Comparison of ENCODE assay signal across 5 worm cellular contexts in the genomic region with DNA sequence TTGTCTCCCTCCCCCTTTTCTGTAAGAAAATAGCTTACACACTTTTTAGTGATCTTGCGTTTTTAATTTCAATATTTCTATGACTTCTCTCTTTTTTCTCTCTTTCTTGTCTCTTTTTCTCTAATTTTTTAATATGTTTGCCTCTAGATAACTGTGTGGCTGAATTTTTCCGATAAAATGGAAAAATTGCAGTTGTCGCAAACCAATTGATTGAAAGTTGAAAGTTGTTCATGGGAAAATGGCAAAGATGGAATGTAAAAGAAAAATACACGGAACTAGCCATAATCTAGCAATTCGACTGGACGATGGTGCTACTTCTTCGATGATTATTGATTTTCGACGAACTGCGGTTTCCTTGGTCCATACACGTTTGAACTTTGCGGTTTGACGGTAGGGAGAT.
TF ChIP-seq lines count a peak whose summit lies in the region.

No protein-coding gene starts in this region.

TF ChIP-seq in whole organism, L1 larva, 84 proteins besides CTCF, POLR2A, EP300 and RAD21:
- no peak for TF ChIP-seq unc-86 (tag; optimal IDR thresholded peaks at IDR 0.05; lab: Kevin White, UChicago)
- no peak for TF ChIP-seq nhr-237 (tag; optimal IDR thresholded peaks at IDR 0.05; lab: Kevin White, UChicago)
- TF ChIP-seq egl-27 (tag; optimal IDR thresholded peaks at IDR 0.05; lab: Kevin White, UChicago), result no peak
- peak; percentile 8 for TF ChIP-seq elt-2 (tag; optimal IDR thresholded peaks at IDR 0.05; lab: Kevin White, UChicago)

TF ChIP-seq in whole organism, L2 larva, 48 proteins besides CTCF, POLR2A, EP300 and RAD21:
- TF ChIP-seq fos-1 (tag; optimal IDR thresholded peaks at IDR 0.05; lab: Kevin White, UChicago) (peak; percentile 21), unc-39 (tag; optimal IDR thresholded peaks at IDR 0.05; lab: Kevin White, UChicago) (no peak), ztf-11 (tag; optimal IDR thresholded peaks at IDR 0.05; lab: Kevin White, UChicago) (no peak), mdl-1 (tag; optimal IDR thresholded peaks at IDR 0.05; lab: Kevin White, UChicago) (no peak)

TF ChIP-seq in whole organism, L3 larva, 47 proteins besides CTCF, POLR2A, EP300 and RAD21:
- TF ChIP-seq R02D3.7 (tag; optimal IDR thresholded peaks at IDR 0.05; lab: Kevin White, UChicago), result no peak
- TF ChIP-seq elt-2 (tag; optimal IDR thresholded peaks at IDR 0.05; lab: Kevin White, UChicago), result peak; percentile 40
- no peak for TF ChIP-seq nhr-237 (tag; optimal IDR thresholded peaks at IDR 0.05; lab: Kevin White, UChicago)
- TF ChIP-seq pqm-1 (tag; optimal IDR thresholded peaks at IDR 0.05; lab: Kevin White, UChicago), result peak; percentile 33
- no peak for TF ChIP-seq fkh-10 (GFP tag; optimal IDR thresholded peaks at IDR 0.05; lab: Kevin White, UChicago)
- no peak for TF ChIP-seq lin-39 (tag; optimal IDR thresholded peaks at IDR 0.05; lab: Kevin White, UChicago)
- no peak for TF ChIP-seq nhr-11 (tag; optimal IDR thresholded peaks at IDR 0.05; lab: Kevin White, UChicago)

TF ChIP-seq in whole organism, L4 larva, 104 proteins besides CTCF, POLR2A, EP300 and RAD21:
- TF ChIP-seq pqm-1 (tag; optimal IDR thresholded peaks at IDR 0.05; lab: Kevin White, UChicago), result peak; percentile 28
- TF ChIP-seq dmd-6 (GFP tag; IDR thresholded peaks at IDR 0.05; lab: Robert Waterston, UW), result peak; percentile 19; the same call in 1 of the 2 replicates
- no peak for TF ChIP-seq F10B5.3 (tag; optimal IDR thresholded peaks at IDR 0.05; lab: Kevin White, UChicago)
- peak; percentile 15 for TF ChIP-seq dve-1 (tag; optimal IDR thresholded peaks at IDR 0.05; lab: Kevin White, UChicago; ENCODE audit: insufficient read depth)
TF ChIP-seq in whole organism, L4 larva: peak in this region for 3.

TF ChIP-seq in whole organism, young adult, 124 proteins besides CTCF, POLR2A, EP300 and RAD21:
- TF ChIP-seq nhr-80 (tag; optimal IDR thresholded peaks at IDR 0.05; lab: Kevin White, UChicago) (peak; percentile 71), madf-8 (GFP tag; conservative IDR thresholded peaks at IDR 0.05; lab: Robert Waterston, UW) (no peak), let-607 (tag; optimal IDR thresholded peaks at IDR 0.05; lab: Kevin White, UChicago) (peak; percentile 7 to 62)
TF ChIP-seq in whole organism, young adult: peak in this region for 2.
